Worm (Caenorhabditis elegans): ENCODE measurements around the gene hlh-19.

ce11 chrX:553875-554274, 3.2 kb downstream of the hlh-19 start, which contains the start of gene F57C12.6:
- TF ChIP-seq nhr-76 (tag; optimal IDR thresholded peaks at IDR 0.05) (no peak), blmp-1 (tag; optimal IDR thresholded peaks at IDR 0.05) (no peak), nhr-12 (tag; optimal IDR thresholded peaks at IDR 0.05) (no peak), hlh-1 (tag; optimal IDR thresholded peaks at IDR 0.05) (no peak), ztf-11 (tag; optimal IDR thresholded peaks at IDR 0.05) (no peak), ces-1 (GFP tag; optimal IDR thresholded peaks at IDR 0.05) (no peak), nhr-237 (tag; optimal IDR thresholded peaks at IDR 0.05) (no peak), elt-3 (tag; optimal IDR thresholded peaks at IDR 0.05) (no peak), unc-39 (tag; optimal IDR thresholded peaks at IDR 0.05) (no peak)

Measured in whole organism, mixed stage, embryonic.